Fruit fly (Drosophila melanogaster) whole organism, embryonic: Measurements from ENCODE around the gene Pdxk.

Experiments used
- Aef1 ChIP-seq: fragments of 200-800 bp; sonication (Bioruptor generic); IDR thresholded peaks from 3 replicates; pipeline ENCODE4 v1.3.6; 2022; ENCODE audit warnings: missing biosample characterization, missing genetic modification characterization
- B-H2 ChIP-seq: fragments of 200-800 bp; sonication (Bioruptor generic); optimal IDR thresholded peaks from 2 replicates; lab custom pipeline; 2018; ENCODE audit warnings: missing biosample characterization, mild to moderate bottlenecking, missing genetic modification characterization
- CG12071 ChIP-seq: fragments of 200-800 bp; sonication (Bioruptor generic); optimal IDR thresholded peaks from 3 replicates; lab custom pipeline; 2018; ENCODE audit warnings: missing biosample characterization, mild to moderate bottlenecking, missing genetic modification characterization
- CG14667 ChIP-seq: fragments of 200-800 bp; sonication (Bioruptor generic); IDR thresholded peaks from 2 replicates; pipeline ENCODE4 v1.3.6; 2022; ENCODE audit warnings: missing biosample characterization, missing genetic modification characterization
- CG14710 ChIP-seq: fragments of 200-800 bp; sonication (Bioruptor generic); optimal IDR thresholded peaks from 3 replicates; lab custom pipeline; 2019; ENCODE audit warnings: missing biosample characterization, mild to moderate bottlenecking, missing genetic modification characterization, moderate library complexity
- CG14965 ChIP-seq: fragments of 200-800 bp; sonication (Bioruptor generic); optimal IDR thresholded peaks from 2 replicates; lab custom pipeline; 2016; ENCODE audit warnings: missing biosample characterization, missing genetic modification characterization, borderline replicate concordance
- CG15601 ChIP-seq: fragments of 200-800 bp; sonication (Bioruptor generic); optimal IDR thresholded peaks from 3 replicates; lab custom pipeline; 2019; ENCODE audit warnings: missing biosample characterization, mild to moderate bottlenecking, missing genetic modification characterization, moderate library complexity
- CG17829 ChIP-seq: fragments of 200-800 bp; optimal IDR thresholded peaks from 2 replicates; lab custom pipeline; 2019; ENCODE audit warnings: missing biosample characterization, mild to moderate bottlenecking, missing genetic modification characterization, moderate library complexity
- CG18011 ChIP-seq: fragments of 200-800 bp; sonication (Bioruptor generic); optimal IDR thresholded peaks from 2 replicates; lab custom pipeline; 2017; ENCODE audit warnings: missing biosample characterization, missing genetic modification characterization, mild to moderate bottlenecking, moderate library complexity, missing genotype
- CG18619 ChIP-seq: fragments of 200-800 bp; sonication (Bioruptor generic); optimal IDR thresholded peaks from 3 replicates; lab custom pipeline; 2017; ENCODE audit warnings: missing biosample characterization, mild to moderate bottlenecking, missing genetic modification characterization
- CG31365 ChIP-seq: fragments of 200-800 bp; sonication (Bioruptor generic); optimal IDR thresholded peaks from 2 replicates; lab custom pipeline; 2018; ENCODE audit warnings: missing biosample characterization, mild to moderate bottlenecking, missing genetic modification characterization
- CG31441 ChIP-seq: fragments of 200-800 bp; sonication (Bioruptor generic); IDR thresholded peaks from 2 replicates; pipeline ENCODE4 v1.3.6; 2022; ENCODE audit warnings: missing biosample characterization, missing genetic modification characterization
- CG32767 ChIP-seq: fragments of 200-800 bp; sonication (Bioruptor generic); IDR thresholded peaks from 2 replicates; pipeline ENCODE4 v1.3.6; 2022; ENCODE audit warnings: missing biosample characterization, missing genetic modification characterization
- CG3407 ChIP-seq: fragments of 200-800 bp; sonication (Bioruptor generic); optimal IDR thresholded peaks from 2 replicates; lab custom pipeline; 2018; ENCODE audit warnings: missing biosample characterization, mild to moderate bottlenecking, missing genetic modification characterization
- CG3995 ChIP-seq: fragments of 200-800 bp; sonication (Bioruptor generic); optimal IDR thresholded peaks from 3 replicates; lab custom pipeline; 2016; ENCODE audit warnings: missing biosample characterization, missing genetic modification characterization
- CG5953 ChIP-seq: fragments of 200-800 bp; sonication (Bioruptor generic); IDR thresholded peaks from 2 replicates; pipeline ENCODE4 v1.3.6; 2022; ENCODE audit warnings: missing biosample characterization, missing genetic modification characterization
- CG6689 ChIP-seq: fragments of 200-800 bp; sonication (Bioruptor generic); IDR thresholded peaks from 2 replicates; pipeline ENCODE4 v1.3.6; 2022; ENCODE audit warnings: missing biosample characterization, missing genetic modification characterization
- CG8388 ChIP-seq: fragments of 200-800 bp; sonication (Bioruptor generic); optimal IDR thresholded peaks from 2 replicates; lab custom pipeline; 2019; ENCODE audit warnings: missing biosample characterization, mild to moderate bottlenecking, missing genetic modification characterization, moderate library complexity
- CkIIα-i1 ChIP-seq: fragments of 200-800 bp; sonication (Bioruptor generic); IDR thresholded peaks from 2 replicates; pipeline ENCODE4 v1.3.6; 2022; ENCODE audit warnings: missing biosample characterization, missing genetic modification characterization
- Eip74EF ChIP-seq, 2 experiments: fragments of 200-800 bp in 1 of 2; fragments of >200 bp in 1 of 2; sonication (Bioruptor generic) in 1 of 2; optimal IDR thresholded peaks; 2 replicates each; lab custom pipeline; 2017 to 2019; ENCODE audit warnings: missing biosample characterization in 2 of 2, missing genetic modification characterization in 2 of 2, mild to moderate bottlenecking in 1 of 2, moderate library complexity in 1 of 2
- Gsc ChIP-seq: fragments of 200-800 bp; sonication (Bioruptor generic); IDR thresholded peaks from 2 replicates; pipeline ENCODE4 v1.3.6; 2022; ENCODE audit warnings: missing biosample characterization, missing genetic modification characterization
- H15 ChIP-seq: fragments of 200-800 bp; sonication (Bioruptor generic); IDR thresholded peaks from 3 replicates; pipeline ENCODE4 v1.3.6; 2022; ENCODE audit warnings: missing biosample characterization, missing genetic modification characterization
- Side ChIP-seq: fragments of 200-800 bp; sonication (Bioruptor generic); optimal IDR thresholded peaks from 2 replicates; lab custom pipeline; 2016; ENCODE audit warnings: missing biosample characterization, missing genetic modification characterization
- Sox100B ChIP-seq: fragments of 200-800 bp; sonication (Bioruptor generic); optimal IDR thresholded peaks from 3 replicates; lab custom pipeline; 2018; ENCODE audit warnings: missing biosample characterization, mild to moderate bottlenecking, missing genetic modification characterization
- Ssrp ChIP-seq: fragments of 200-800 bp; sonication (Bioruptor generic); optimal IDR thresholded peaks from 2 replicates; lab custom pipeline; 2018; ENCODE audit warnings: missing biosample characterization, mild to moderate bottlenecking, missing genetic modification characterization, moderate library complexity
- Tbp ChIP-seq: fragments of >200 bp; optimal IDR thresholded peaks from 2 replicates; lab custom pipeline; 2018; ENCODE audit warnings: missing biosample characterization, missing genetic modification characterization
- Trl ChIP-seq, 3 experiments: fragments of >200 bp in 2 of 3; fragments of 200-800 bp in 1 of 3; sonication (Bioruptor generic) in 1 of 3; optimal IDR thresholded peaks; 2 replicates in 1 of 3; 3 replicates in 2 of 3; lab custom pipeline; 2016 to 2017; ENCODE audit warnings: missing biosample characterization in 1 of 3, missing genetic modification characterization in 1 of 3
- Xrp1 ChIP-seq: fragments of 200-800 bp; sonication (Bioruptor generic); IDR thresholded peaks from 2 replicates; pipeline ENCODE4 v1.3.6; 2022; ENCODE audit warnings: missing biosample characterization, missing genetic modification characterization
- bigmax ChIP-seq: fragments of 200-800 bp; sonication (Bioruptor generic); optimal IDR thresholded peaks from 2 replicates; lab custom pipeline; 2018; ENCODE audit warnings: missing biosample characterization, mild to moderate bottlenecking, missing genetic modification characterization
- cad ChIP-seq: fragments of >200 bp; optimal IDR thresholded peaks from 2 replicates; lab custom pipeline; 2017; ENCODE audit warnings: missing biosample characterization, missing genetic modification characterization
- dimm ChIP-seq: fragments of 200-800 bp; sonication (Bioruptor generic); IDR thresholded peaks from 2 replicates; pipeline ENCODE4 v1.3.6; 2022; ENCODE audit warnings: missing biosample characterization, missing genetic modification characterization
- disco-r ChIP-seq: fragments of 200-800 bp; sonication (Bioruptor generic); optimal IDR thresholded peaks from 2 replicates; lab custom pipeline; 2016; ENCODE audit warnings: missing biosample characterization, missing genetic modification characterization
- dmrt11E ChIP-seq: fragments of 200-800 bp; sonication (Bioruptor generic); optimal IDR thresholded peaks from 3 replicates; lab custom pipeline; 2018; ENCODE audit warnings: missing biosample characterization, mild to moderate bottlenecking, missing genetic modification characterization, moderate library complexity
- dmrt99B ChIP-seq: fragments of 200-800 bp; sonication (Bioruptor generic); optimal IDR thresholded peaks from 2 replicates; lab custom pipeline; 2018; ENCODE audit warnings: missing biosample characterization, mild to moderate bottlenecking, missing genetic modification characterization, moderate library complexity
- grn ChIP-seq: fragments of 200-800 bp; sonication (Bioruptor generic); optimal IDR thresholded peaks from 3 replicates; lab custom pipeline; 2017; ENCODE audit warnings: missing biosample characterization, missing genetic modification characterization
- hb ChIP-seq: fragments of 200-800 bp; sonication (Bioruptor generic); IDR thresholded peaks from 3 replicates; pipeline ENCODE4 v1.3.6; 2022; ENCODE audit warnings: missing biosample characterization, missing genetic modification characterization; ENCODE audit not compliant: partially characterized antibody
- kni ChIP-seq: fragments of 200-800 bp; sonication (Bioruptor generic); optimal IDR thresholded peaks from 3 replicates; lab custom pipeline; 2017; ENCODE audit warnings: mild to moderate bottlenecking, missing biosample characterization, missing genetic modification reagents, missing genetic modification characterization
- mam ChIP-seq: fragments of 200-800 bp; sonication (Bioruptor generic); optimal IDR thresholded peaks from 3 replicates; lab custom pipeline; 2016; ENCODE audit warnings: missing biosample characterization, missing genetic modification characterization
- p53 ChIP-seq: fragments of 200-800 bp; sonication (Bioruptor generic); optimal IDR thresholded peaks from 2 replicates; lab custom pipeline; 2016; ENCODE audit warnings: missing biosample characterization, missing genetic modification characterization
- phol ChIP-seq: fragments of 200-800 bp; sonication (Bioruptor generic); optimal IDR thresholded peaks from 3 replicates; lab custom pipeline; 2018; ENCODE audit warnings: missing biosample characterization, mild to moderate bottlenecking, missing genetic modification characterization, moderate library complexity
- schlank ChIP-seq: fragments of 200-800 bp; sonication (Bioruptor generic); optimal IDR thresholded peaks from 2 replicates; lab custom pipeline; 2018; ENCODE audit warnings: missing biosample characterization, mild to moderate bottlenecking, missing genetic modification characterization
- sna ChIP-seq: fragments of 200-800 bp; sonication (Bioruptor generic); IDR thresholded peaks from 2 replicates; pipeline ENCODE4 v1.3.6; 2022; ENCODE audit warnings: missing biosample characterization, missing genetic modification characterization; ENCODE audit not compliant: partially characterized antibody
- sob ChIP-seq: fragments of 200-800 bp; sonication (Bioruptor generic); IDR thresholded peaks from 2 replicates; pipeline ENCODE4 v1.3.6; 2022; ENCODE audit warnings: missing biosample characterization, missing genetic modification characterization
- sr ChIP-seq: fragments of 200-800 bp; sonication (Bioruptor generic); IDR thresholded peaks from 3 replicates; pipeline ENCODE4 v1.3.6; 2022; ENCODE audit warnings: missing biosample characterization, missing genetic modification characterization
- tup ChIP-seq: fragments of 200-800 bp; sonication (Bioruptor generic); optimal IDR thresholded peaks from 2 replicates; lab custom pipeline; 2016; ENCODE audit warnings: missing biosample characterization, mild to moderate bottlenecking, missing genetic modification characterization, moderate library complexity
- vvl ChIP-seq: fragments of 200-800 bp; sonication (Bioruptor generic); IDR thresholded peaks from 2 replicates; pipeline ENCODE4 v1.3.6; 2022; ENCODE audit warnings: missing biosample characterization, missing genetic modification characterization
- wek ChIP-seq: fragments of 200-800 bp; sonication (Bioruptor generic); optimal IDR thresholded peaks from 3 replicates; lab custom pipeline; 2018; ENCODE audit warnings: missing biosample characterization, mild to moderate bottlenecking, missing genetic modification characterization, moderate library complexity
- zfh2 ChIP-seq: fragments of 200-800 bp; sonication (Bioruptor generic); optimal IDR thresholded peaks from 2 replicates; lab custom pipeline; 2016; ENCODE audit warnings: missing biosample characterization, missing genetic modification characterization

The Pdxk gene

DNA sequence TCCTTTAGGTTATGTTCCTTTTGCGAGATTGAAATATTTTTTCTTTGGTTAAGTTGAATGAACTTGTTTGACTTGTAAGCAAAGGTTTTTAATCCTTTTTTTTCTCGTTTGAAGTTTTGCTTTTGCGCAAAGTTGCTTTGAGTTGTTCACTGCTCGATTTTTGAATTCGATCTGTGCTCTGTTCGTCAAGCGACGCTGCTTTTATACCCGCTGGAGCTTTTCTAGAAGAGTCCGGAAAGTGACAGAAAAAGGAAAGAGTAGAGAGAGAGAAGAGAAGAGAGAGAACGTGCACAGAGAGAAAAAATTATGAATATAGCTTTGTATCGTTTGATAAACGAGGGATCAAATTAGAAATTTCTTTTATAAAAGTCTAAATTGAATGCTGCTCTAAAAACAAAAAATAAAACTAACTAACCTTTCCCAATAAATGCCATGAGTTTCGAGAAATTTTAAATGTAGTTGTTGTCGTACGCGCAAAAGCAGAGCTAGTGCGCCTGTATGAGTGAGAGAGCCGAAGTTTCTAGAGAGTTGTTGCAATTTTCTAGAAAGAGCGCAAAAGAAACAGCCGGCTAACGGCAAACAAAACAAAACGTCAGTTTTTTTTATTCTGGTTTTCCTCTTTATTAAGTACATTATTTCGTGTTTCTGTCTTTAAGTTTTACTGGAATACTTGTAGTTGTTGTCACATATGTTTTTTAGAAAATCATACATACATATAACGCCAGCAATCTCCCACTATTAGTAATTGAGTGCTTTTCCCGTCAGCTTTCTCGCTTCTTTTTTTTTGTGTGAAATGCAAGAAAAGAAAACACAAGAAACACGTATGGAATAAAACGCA is 17.3 kb downstream of the Pdxk start, which contains the start of gene Hsp26 (continued):
- TF ChIP-seq Trl (optimal IDR thresholded peaks at IDR 0.05; lab: Kevin White, UChicago): peak; percentile 81 to 97
- peak; percentile 94 for TF ChIP-seq Trl (GFP tag; optimal IDR thresholded peaks at IDR 0.05; lab: Kevin White, UChicago)
- TF ChIP-seq disco-r (GFP tag; lab: Kevin White, UChicago): peak; percentile 83
- peak; percentile 75 for TF ChIP-seq phol (tag; lab: Kevin White, UChicago)
- peak; percentile 30 for TF ChIP-seq dmrt11E (tag; lab: Kevin White, UChicago)
- TF ChIP-seq kni (GFP tag; lab: Kevin White, UChicago): no peak
- TF ChIP-seq wek (GFP tag; lab: Kevin White, UChicago): peak; percentile 26
- peak; percentile 91 for TF ChIP-seq Xrp1 (GFP tag; lab: Robert Waterston, UW)
- peak; percentile 63 for TF ChIP-seq p53 (GFP tag; lab: Kevin White, UChicago)
- TF ChIP-seq CG6689 (GFP tag; lab: Robert Waterston, UW): peak; percentile 83
- peak; percentile 45 for TF ChIP-seq tup (GFP tag; lab: Kevin White, UChicago)
- TF ChIP-seq Side (GFP tag; lab: Kevin White, UChicago): peak; percentile 90
- no peak for TF ChIP-seq sna (GFP tag; lab: Robert Waterston, UW)
- TF ChIP-seq Gsc (GFP tag; lab: Robert Waterston, UW): no peak
- peak; percentile 69 for TF ChIP-seq CG14710 (tag; lab: Kevin White, UChicago)
- peak; percentile 49 for TF ChIP-seq B-H2 (GFP tag; lab: Kevin White, UChicago)
- TF ChIP-seq CG14667 (GFP tag; lab: Robert Waterston, UW): peak; percentile 71
- peak; percentile 8 for TF ChIP-seq schlank (tag; lab: Kevin White, UChicago)
- no peak for TF ChIP-seq CkIIα-i1
- TF ChIP-seq CG3995: peak; percentile 12
- TF ChIP-seq zfh2 (GFP tag; lab: Kevin White, UChicago): peak; percentile 82
- peak; percentile 67 for TF ChIP-seq Sox100B
- peak; percentile 26 for TF ChIP-seq CG31365 (tag; lab: Kevin White, UChicago)
- peak; percentile 82 for TF ChIP-seq sob (GFP tag; lab: Robert Waterston, UW)
- TF ChIP-seq CG8388: peak; percentile 87
- TF ChIP-seq CG3407 (GFP tag; lab: Kevin White, UChicago): peak; percentile 78
- no peak for TF ChIP-seq Tbp
- no peak for TF ChIP-seq H15 (GFP tag; lab: Robert Waterston, UW)
- TF ChIP-seq CG5953 (GFP tag; lab: Robert Waterston, UW): peak; percentile 81; the same call in 1 of the 2 replicates
- peak; percentile 85 for TF ChIP-seq CG15601 (tag; lab: Kevin White, UChicago)
- TF ChIP-seq CG31441 (GFP tag; lab: Robert Waterston, UW): peak; percentile 88
- TF ChIP-seq CG18011: peak; percentile 62
- peak; percentile 74 for TF ChIP-seq CG18619 (GFP tag; lab: Kevin White, UChicago)
- TF ChIP-seq CG17829 (tag; lab: Kevin White, UChicago): peak; percentile 89
- no peak for TF ChIP-seq hb
- TF ChIP-seq grn (GFP tag; lab: Kevin White, UChicago): peak; percentile 18
- TF ChIP-seq cad: no peak
- TF ChIP-seq dimm (GFP tag; lab: Robert Waterston, UW): peak; percentile 58; the same call in 1 of the 2 replicates
- peak; percentile 96 for TF ChIP-seq vvl (GFP tag; lab: Robert Waterston, UW)
- no peak for TF ChIP-seq CG14965
- peak; percentile 85 for TF ChIP-seq mam (GFP tag; lab: Kevin White, UChicago)
- TF ChIP-seq Eip74EF (GFP tag; optimal IDR thresholded peaks at IDR 0.05; lab: Kevin White, UChicago): peak in 1 of 2 experiments; percentile 80
- peak; percentile 86 for TF ChIP-seq CG32767 (GFP tag; lab: Robert Waterston, UW)
- TF ChIP-seq sr (GFP tag; lab: Robert Waterston, UW): no peak
- peak; percentile 77 for TF ChIP-seq Aef1
- peak; percentile 85 for TF ChIP-seq dmrt99B (tag; lab: Kevin White, UChicago)
- peak; percentile 62 for TF ChIP-seq bigmax (GFP tag; lab: Kevin White, UChicago)
- TF ChIP-seq CG12071 (GFP tag; lab: Kevin White, UChicago): peak; percentile 49
- peak; percentile 70 for TF ChIP-seq Ssrp (tag; lab: Kevin White, UChicago)
